Fruit fly (Drosophila melanogaster) whole organism, prepupa: ENCODE results near the gene CG42458.

Experiments
- CG11294 ChIP-seq: fragments of 200-800 bp; sonication (Bioruptor generic); IDR thresholded peaks from 2 replicates; pipeline ENCODE4 v1.3.6; 2022; ENCODE audit warnings: missing biosample characterization, missing genetic modification characterization
- CG3032 ChIP-seq: fragments of 200-800 bp; optimal IDR thresholded peaks from 2 replicates; lab custom pipeline; 2019; ENCODE audit warnings: missing biosample characterization, mild to moderate bottlenecking, missing genetic modification characterization, moderate library complexity
- CG32006 ChIP-seq: fragments of 200-800 bp; sonication (Bioruptor generic); optimal IDR thresholded peaks from 3 replicates; lab custom pipeline; 2017; ENCODE audit warnings: missing biosample characterization, mild to moderate bottlenecking, missing genetic modification characterization
- CG6808 ChIP-seq: fragments of 200-800 bp; sonication (Bioruptor generic); optimal IDR thresholded peaks from 3 replicates; lab custom pipeline; 2017; ENCODE audit warnings: missing biosample characterization, missing genetic modification characterization, mild to moderate bottlenecking, moderate library complexity, missing genetic modification reagents
- Eip93F ChIP-seq: fragments of 200-800 bp; sonication (Bioruptor generic); optimal IDR thresholded peaks from 2 replicates; lab custom pipeline; 2016; ENCODE audit warnings: missing biosample characterization, mild to moderate bottlenecking, missing genetic modification characterization
- achi ChIP-seq: fragments of 200-800 bp; sonication (Bioruptor generic); optimal IDR thresholded peaks from 3 replicates; lab custom pipeline; 2016; ENCODE audit warnings: missing biosample characterization, missing genetic modification characterization

DNA sequence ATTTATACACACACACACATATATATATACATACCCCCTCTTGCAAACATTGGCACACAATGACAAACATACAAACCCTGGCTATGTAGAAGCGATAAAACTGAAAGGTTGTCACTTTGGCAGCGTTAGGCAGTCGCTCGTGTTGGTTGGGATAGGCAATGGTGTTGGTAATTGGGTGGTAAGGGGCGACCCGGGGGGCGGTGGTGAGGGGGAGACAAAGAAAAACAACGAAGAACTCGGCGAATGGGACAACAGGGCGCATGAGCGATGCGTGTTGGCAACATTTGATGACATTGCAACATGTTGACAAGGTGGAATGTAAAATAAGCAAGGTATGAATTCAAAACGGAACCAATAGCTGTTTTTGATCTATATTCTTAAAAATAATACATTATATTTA is 1.0 kb upstream of the CG42458 start:
- TF ChIP-seq CG3032 (no peak), CG11294 (GFP tag; lab: Robert Waterston, UW) (no peak), CG32006 (GFP tag; lab: Kevin White, UChicago) (no peak), Eip93F (no peak), CG6808 (no peak), achi (GFP tag; lab: Kevin White, UChicago) (no peak)
